Fruit fly (Drosophila melanogaster): ENCODE data around the gene comm2.

- TF ChIP-seq CG18476 (GFP tag; optimal IDR thresholded peaks at IDR 0.05) (no peak), fd102C (GFP tag; optimal IDR thresholded peaks at IDR 0.05) (no peak), Ets97D (GFP tag; optimal IDR thresholded peaks at IDR 0.05) (no peak), ind (GFP tag; optimal IDR thresholded peaks at IDR 0.05) (no peak), CoRest (tag; optimal IDR thresholded peaks at IDR 0.05) (no peak), CG34422 (GFP tag; IDR thresholded peaks at IDR 0.05) (no peak), CG1602 (GFP tag; optimal IDR thresholded peaks at IDR 0.05) (no peak), CG6254 (GFP tag; optimal IDR thresholded peaks at IDR 0.05) (no peak), chm (GFP tag; IDR thresholded peaks at IDR 0.05) (no peak), dysf (GFP tag; IDR thresholded peaks at IDR 0.05) (no peak), abd-A (tag; optimal IDR thresholded peaks at IDR 0.05) (no peak)
Measured at dm6 chr3L:15678284-15678683, 21.4 kb downstream of the comm2 start.
